Worm (Caenorhabditis elegans) whole organism, early embryonic: ENCODE measurements around the gene fbxa-56.

Experiments used
- B0310.2 ChIP-seq: sonication (generic microtip); optimal IDR thresholded peaks from 2 replicates; lab custom pipeline; 2016; ENCODE audit warnings: mild to moderate bottlenecking, missing genetic modification characterization, missing compliant biosample characterization
- F13C5.2 ChIP-seq: sonication (generic microtip); optimal IDR thresholded peaks from 2 replicates; lab custom pipeline; 2017; ENCODE audit warnings: mild to moderate bottlenecking, missing genetic modification characterization, inconsistent platforms, missing compliant biosample characterization
- aly-1 ChIP-seq: sonication (generic microtip); optimal IDR thresholded peaks from 2 replicates; lab custom pipeline; 2016; ENCODE audit warnings: missing genetic modification characterization, missing compliant biosample characterization
- ama-1 ChIP-seq: fragments of 150-350 bp; optimal IDR thresholded peaks from 2 replicates; lab custom pipeline; 2014
- ceh-13 ChIP-seq: fragments of 200-800 bp; sonication (Bioruptor generic); optimal IDR thresholded peaks from 2 replicates; lab custom pipeline; 2018; ENCODE audit warnings: mild to moderate bottlenecking, missing genetic modification characterization, missing compliant biosample characterization
- ceh-36 ChIP-seq: sonication (generic microtip); optimal IDR thresholded peaks from 2 replicates; lab custom pipeline; 2016; ENCODE audit warnings: missing genetic modification characterization, inconsistent platforms, missing compliant biosample characterization
- ets-7 ChIP-seq: sonication (generic microtip); optimal IDR thresholded peaks from 2 replicates; lab custom pipeline; 2016; ENCODE audit warnings: missing genotype, missing genetic modification characterization, missing compliant biosample characterization
- flt-1 ChIP-seq: fragments of 200-800 bp; sonication (Bioruptor generic); IDR thresholded peaks from 2 replicates; pipeline ENCODE4 v1.3.6; 2022; ENCODE audit warnings: missing genetic modification characterization, missing compliant biosample characterization
- hmbx-1 ChIP-seq: sonication (generic microtip); optimal IDR thresholded peaks from 2 replicates; lab custom pipeline; 2016; ENCODE audit warnings: mild to moderate bottlenecking, missing genetic modification characterization, missing compliant biosample characterization
- hmg-4 ChIP-seq: fragments of 200-800 bp; sonication (Bioruptor generic); optimal IDR thresholded peaks from 2 replicates; lab custom pipeline; 2018; ENCODE audit warnings: mild to moderate bottlenecking, missing genetic modification characterization, missing compliant biosample characterization
- hnd-1 ChIP-seq: sonication (generic microtip); optimal IDR thresholded peaks from 2 replicates; lab custom pipeline; 2016; ENCODE audit warnings: missing genetic modification characterization, missing compliant biosample characterization
- pes-1 ChIP-seq: fragments of 200-800 bp; sonication (Bioruptor generic); IDR thresholded peaks from 2 replicates; pipeline ENCODE4 v1.3.6; 2022; ENCODE audit warnings: missing genetic modification reagents, missing genetic modification characterization, missing compliant biosample characterization
- scrt-1 ChIP-seq: fragments of 200-800 bp; sonication (Bioruptor generic); IDR thresholded peaks from 2 replicates; pipeline ENCODE4 v1.3.6; 2022; ENCODE audit warnings: missing genetic modification characterization, missing compliant biosample characterization
- sea-1 ChIP-seq: fragments of 200-800 bp; sonication (Bioruptor generic); conservative IDR thresholded peaks from 2 replicates; pipeline ENCODE4 v1.3.6; 2022; ENCODE audit warnings: missing genetic modification characterization, missing compliant biosample characterization
- tbx-11 ChIP-seq: fragments of 200-800 bp; sonication (Bioruptor generic); IDR thresholded peaks from 2 replicates; pipeline ENCODE4 v1.3.6; 2022; ENCODE audit warnings: missing genetic modification characterization, missing compliant biosample characterization
- tbx-37 ChIP-seq: fragments of 200-800 bp; sonication (Bioruptor generic); conservative IDR thresholded peaks from 2 replicates; pipeline ENCODE4 v1.3.6; 2022; ENCODE audit warnings: missing genetic modification reagents, missing genetic modification characterization, missing compliant biosample characterization
- tra-4 ChIP-seq: sonication (generic microtip); optimal IDR thresholded peaks from 2 replicates; lab custom pipeline; 2017; ENCODE audit warnings: missing genetic modification characterization, missing compliant biosample characterization

fbxa-56 gene

DNA sequence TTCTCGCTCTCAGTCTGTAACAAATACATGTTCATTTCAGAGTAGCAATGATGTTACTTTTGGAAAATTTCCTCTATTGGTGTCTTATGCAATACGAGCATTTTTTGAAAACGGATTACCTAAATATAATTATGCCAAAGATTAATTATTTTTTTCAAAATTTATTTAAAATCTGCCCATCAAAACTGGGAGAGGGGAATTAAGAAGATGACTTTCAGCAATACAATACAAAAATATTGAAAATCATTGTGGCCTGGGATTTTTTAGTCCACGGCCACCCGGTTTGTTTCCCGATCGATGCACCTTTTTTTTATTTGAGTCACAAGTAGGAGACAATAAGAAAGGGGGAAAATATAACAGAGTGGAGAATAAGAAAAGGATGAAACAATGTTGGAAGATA is at the start of gene fbxa-56:
fbxa-56 (minus strand) TSS at position 101 of the 400 bp plus-strand sequence.
- no peak for TF ChIP-seq flt-1 (GFP tag; lab: Robert Waterston, UW)
- no peak for TF ChIP-seq pes-1 (GFP tag; lab: Robert Waterston, UW)
- TF ChIP-seq hmbx-1 (tag; lab: Kevin White, UChicago): no peak
- no peak for TF ChIP-seq ets-7 (tag; lab: Kevin White, UChicago)
- TF ChIP-seq aly-1 (tag; lab: Kevin White, UChicago): no peak
- TF ChIP-seq ceh-13 (GFP tag; lab: Kevin White, UChicago): no peak
- no peak for TF ChIP-seq ama-1
- no peak for TF ChIP-seq tbx-11 (GFP tag; lab: Robert Waterston, UW)
- no peak for TF ChIP-seq scrt-1
- TF ChIP-seq F13C5.2: no peak
- TF ChIP-seq B0310.2 (tag; lab: Kevin White, UChicago): no peak
- no peak for TF ChIP-seq sea-1 (GFP tag; lab: Robert Waterston, UW)
- no peak for TF ChIP-seq tbx-37 (GFP tag; lab: Robert Waterston, UW)
- no peak for TF ChIP-seq tra-4 (tag; lab: Kevin White, UChicago)
- no peak for TF ChIP-seq hnd-1 (tag; lab: Kevin White, UChicago)
- TF ChIP-seq ceh-36 (tag; lab: Kevin White, UChicago): no peak
- TF ChIP-seq hmg-4 (GFP tag; lab: Kevin White, UChicago): no peak

DNA sequence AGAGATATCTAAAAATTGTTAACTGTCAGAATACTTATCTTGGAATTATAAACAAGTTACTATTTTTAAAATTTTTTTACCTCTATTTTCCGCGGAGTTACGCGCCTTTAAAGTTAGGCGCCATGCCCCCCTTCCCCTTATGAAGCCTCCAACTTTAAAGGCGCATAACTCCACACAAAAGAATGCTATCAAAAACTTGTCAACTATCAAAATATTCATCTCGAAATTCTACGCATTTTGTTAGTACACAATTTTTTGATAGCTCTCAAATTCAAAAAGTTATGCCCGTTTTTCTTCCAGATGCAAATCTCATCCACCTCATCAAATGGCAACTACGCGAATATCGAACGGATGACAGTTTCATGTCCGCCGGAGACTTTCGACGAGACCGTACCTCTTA is 45.1 kb upstream of the fbxa-56 start, which contains the start of gene tbc-10:
tbc-10 (plus strand) TSS at position 301 of the 400 bp plus-strand sequence.
- no peak for TF ChIP-seq hmg-4 (GFP tag; lab: Kevin White, UChicago)
- TF ChIP-seq ceh-13 (GFP tag; lab: Kevin White, UChicago): no peak
- TF ChIP-seq tbx-11 (GFP tag; lab: Robert Waterston, UW): no peak
- no peak for TF ChIP-seq ceh-36 (tag; lab: Kevin White, UChicago)
- no peak for TF ChIP-seq ama-1
- no peak for TF ChIP-seq F13C5.2
- no peak for TF ChIP-seq B0310.2 (tag; lab: Kevin White, UChicago)
- TF ChIP-seq pes-1 (GFP tag; lab: Robert Waterston, UW): no peak
- TF ChIP-seq flt-1 (GFP tag; lab: Robert Waterston, UW): no peak
- no peak for TF ChIP-seq hnd-1 (tag; lab: Kevin White, UChicago)
- TF ChIP-seq hmbx-1 (tag; lab: Kevin White, UChicago): no peak
- TF ChIP-seq aly-1 (tag; lab: Kevin White, UChicago): no peak

- TF ChIP-seq tbx-37 (GFP tag; lab: Robert Waterston, UW): no peak
- TF ChIP-seq hmbx-1 (tag; lab: Kevin White, UChicago): no peak
- TF ChIP-seq ama-1: no peak
- TF ChIP-seq pes-1 (GFP tag; lab: Robert Waterston, UW): no peak
- TF ChIP-seq ceh-13 (GFP tag; lab: Kevin White, UChicago): no peak
- TF ChIP-seq aly-1 (tag; lab: Kevin White, UChicago): no peak
- TF ChIP-seq B0310.2 (tag; lab: Kevin White, UChicago): no peak
- no peak for TF ChIP-seq tra-4 (tag; lab: Kevin White, UChicago)
These were observed 44.1 kb upstream of the fbxa-56 start for ce11 chrIII:981960-982359.

- no peak for TF ChIP-seq tbx-11 (GFP tag; lab: Robert Waterston, UW)
- TF ChIP-seq ama-1: no peak
- no peak for TF ChIP-seq hmg-4 (GFP tag; lab: Kevin White, UChicago)
- no peak for TF ChIP-seq hmbx-1 (tag; lab: Kevin White, UChicago)
- no peak for TF ChIP-seq tbx-37 (GFP tag; lab: Robert Waterston, UW)
- TF ChIP-seq scrt-1: no peak
- no peak for TF ChIP-seq ceh-13 (GFP tag; lab: Kevin White, UChicago)
- TF ChIP-seq pes-1 (GFP tag; lab: Robert Waterston, UW): no peak; the same call in 1 of the 2 replicates
- TF ChIP-seq aly-1 (tag; lab: Kevin White, UChicago): no peak
- TF ChIP-seq tra-4 (tag; lab: Kevin White, UChicago): no peak
- TF ChIP-seq flt-1 (GFP tag; lab: Robert Waterston, UW): no peak
- no peak for TF ChIP-seq sea-1 (GFP tag; lab: Robert Waterston, UW)
- no peak for TF ChIP-seq B0310.2 (tag; lab: Kevin White, UChicago)
- TF ChIP-seq F13C5.2: no peak
- TF ChIP-seq ets-7 (tag; lab: Kevin White, UChicago): no peak
- TF ChIP-seq hnd-1 (tag; lab: Kevin White, UChicago): no peak
These were observed 41.0 kb upstream of the fbxa-56 start for ce11 chrIII:978889-979288.

DNA sequence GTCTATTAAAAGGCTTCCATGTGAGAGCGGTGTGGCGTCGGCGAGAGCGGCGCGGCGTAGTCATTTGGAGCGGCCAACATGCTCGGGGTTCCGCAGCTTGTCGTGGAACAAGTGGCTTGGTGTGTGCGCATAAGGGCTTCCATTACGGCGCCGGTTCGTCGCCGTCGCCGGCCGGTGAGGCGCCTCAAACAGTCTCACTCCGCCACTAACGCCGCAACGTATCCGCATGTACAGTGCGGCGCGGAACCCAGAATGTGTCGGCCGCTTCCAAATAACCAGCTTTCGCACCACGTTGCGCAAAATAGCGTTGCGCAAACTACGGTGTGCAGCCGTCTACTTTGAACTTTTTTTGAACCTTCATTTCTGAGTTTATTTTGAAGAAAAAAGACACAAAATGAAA is 33.1 kb upstream of the fbxa-56 start:
- no peak for TF ChIP-seq hmg-4 (GFP tag; lab: Kevin White, UChicago)
- no peak for TF ChIP-seq B0310.2 (tag; lab: Kevin White, UChicago)
- no peak for TF ChIP-seq scrt-1
- no peak for TF ChIP-seq ceh-13 (GFP tag; lab: Kevin White, UChicago)
- no peak for TF ChIP-seq tbx-37 (GFP tag; lab: Robert Waterston, UW)
- TF ChIP-seq ama-1: no peak
- no peak for TF ChIP-seq ceh-36 (tag; lab: Kevin White, UChicago)
- no peak for TF ChIP-seq flt-1 (GFP tag; lab: Robert Waterston, UW)
- TF ChIP-seq sea-1 (GFP tag; lab: Robert Waterston, UW): no peak
- no peak for TF ChIP-seq tra-4 (tag; lab: Kevin White, UChicago)
- no peak for TF ChIP-seq ets-7 (tag; lab: Kevin White, UChicago)
- no peak for TF ChIP-seq tbx-11 (GFP tag; lab: Robert Waterston, UW)
- TF ChIP-seq hnd-1 (tag; lab: Kevin White, UChicago): no peak
- no peak for TF ChIP-seq F13C5.2
- TF ChIP-seq hmbx-1 (tag; lab: Kevin White, UChicago): no peak
- no peak for TF ChIP-seq pes-1 (GFP tag; lab: Robert Waterston, UW)
- no peak for TF ChIP-seq aly-1 (tag; lab: Kevin White, UChicago)

DNA sequence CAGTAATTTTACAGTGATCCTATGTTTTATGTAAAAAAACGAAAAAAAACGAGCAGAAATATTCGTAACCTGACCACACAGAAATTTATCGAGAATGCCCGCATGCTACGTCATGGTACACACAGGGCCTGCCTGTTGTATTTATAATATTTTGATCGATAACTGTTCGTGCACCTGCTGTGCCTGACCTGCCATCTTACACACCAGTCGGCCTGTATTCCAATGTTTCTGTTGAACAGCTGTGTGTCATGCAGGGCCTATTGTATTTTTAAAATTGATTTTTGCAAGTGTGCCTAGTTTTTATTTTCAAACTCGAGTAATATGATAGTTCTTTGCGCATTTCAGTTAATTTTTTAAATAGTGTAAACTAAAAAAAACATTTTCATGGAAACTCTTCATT is 28.4 kb upstream of the fbxa-56 start:
- TF ChIP-seq hnd-1 (tag; lab: Kevin White, UChicago) (no peak), ets-7 (tag; lab: Kevin White, UChicago) (no peak), aly-1 (tag; lab: Kevin White, UChicago) (no peak), F13C5.2 (no peak)

DNA sequence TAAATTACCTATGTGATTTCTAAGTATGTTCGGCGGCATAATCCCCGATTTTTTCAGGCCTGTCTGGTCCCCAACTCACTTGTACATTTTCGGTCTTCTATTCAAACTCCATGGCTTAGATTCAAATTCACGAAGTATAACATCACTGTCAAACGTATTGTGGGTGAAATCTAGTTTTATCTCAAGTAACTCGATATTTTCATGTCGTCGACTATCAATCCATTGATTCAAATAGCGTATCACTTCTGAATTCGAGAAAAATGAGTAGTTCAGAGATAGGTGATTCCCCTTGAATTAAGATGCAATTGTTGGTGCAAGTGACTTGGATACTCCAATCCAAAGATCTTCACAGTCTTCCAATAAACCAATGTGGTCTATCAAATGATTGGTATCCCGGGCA is 26.8 kb upstream of the fbxa-56 start:
- TF ChIP-seq F13C5.2: no peak
- no peak for TF ChIP-seq B0310.2 (tag; lab: Kevin White, UChicago)
- no peak for TF ChIP-seq hmg-4 (GFP tag; lab: Kevin White, UChicago)
- TF ChIP-seq ama-1: no peak
- no peak for TF ChIP-seq aly-1 (tag; lab: Kevin White, UChicago)
- TF ChIP-seq ets-7 (tag; lab: Kevin White, UChicago): no peak
- no peak for TF ChIP-seq tbx-37 (GFP tag; lab: Robert Waterston, UW)
- no peak for TF ChIP-seq sea-1 (GFP tag; lab: Robert Waterston, UW)
- TF ChIP-seq hnd-1 (tag; lab: Kevin White, UChicago): no peak
- TF ChIP-seq pes-1 (GFP tag; lab: Robert Waterston, UW): no peak
- TF ChIP-seq tbx-11 (GFP tag; lab: Robert Waterston, UW): no peak
- TF ChIP-seq ceh-36 (tag; lab: Kevin White, UChicago): no peak
- no peak for TF ChIP-seq hmbx-1 (tag; lab: Kevin White, UChicago)
- TF ChIP-seq flt-1 (GFP tag; lab: Robert Waterston, UW): no peak
- TF ChIP-seq scrt-1: no peak
- no peak for TF ChIP-seq tra-4 (tag; lab: Kevin White, UChicago)
- no peak for TF ChIP-seq ceh-13 (GFP tag; lab: Kevin White, UChicago)
